Fruit fly (Drosophila melanogaster): ENCODE measurements around the gene Jasper.
A peak's percentile ranks its signal among the peaks of the same experiment; 100 is the strongest.

The Jasper gene

DNA sequence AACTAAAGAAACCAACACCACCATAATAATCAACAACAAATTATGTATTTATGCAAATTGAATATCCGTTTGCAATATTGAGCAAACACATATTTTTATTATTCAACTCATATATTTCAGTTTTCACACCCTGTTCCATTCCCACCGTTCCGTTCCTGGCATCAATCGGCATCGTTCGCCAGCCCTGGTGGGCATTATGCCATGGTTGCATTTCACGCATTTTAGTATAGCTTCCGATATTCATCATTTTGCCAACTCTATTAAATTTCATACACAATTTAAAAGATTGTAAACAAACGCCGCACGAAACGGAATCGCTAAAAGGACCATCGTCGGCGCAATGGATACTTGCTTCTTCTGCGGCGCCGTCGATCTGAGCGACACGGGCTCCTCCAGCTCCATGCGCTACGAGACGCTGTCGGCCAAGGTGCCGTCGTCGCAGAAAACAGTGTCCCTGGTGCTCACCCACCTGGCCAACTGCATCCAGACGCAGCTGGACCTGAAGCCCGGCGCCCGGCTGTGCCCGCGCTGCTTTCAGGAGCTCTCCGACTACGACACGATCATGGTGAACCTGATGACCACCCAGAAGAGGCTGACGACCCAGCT, 9.1 kb upstream of the Jasper start, which contains the start of gene Sry-delta (continued):
- TF ChIP-seq bab2 (GFP tag; optimal IDR thresholded peaks at IDR 0.05), result peak; percentile 84
- peak; percentile 79 for TF ChIP-seq CG9817 (tag; optimal IDR thresholded peaks at IDR 0.05)
- TF ChIP-seq Gug (GFP tag; IDR thresholded peaks at IDR 0.05), result peak; percentile 87; the same call in 3 of the 4 replicates
- no peak for TF ChIP-seq CG10959 (GFP tag; IDR thresholded peaks at IDR 0.05)
- peak; percentile 8; the same call in 1 of the 2 replicates for TF ChIP-seq CG10321 (GFP tag; IDR thresholded peaks at IDR 0.05)
- peak; percentile 77 for TF ChIP-seq Dref (GFP tag; IDR thresholded peaks at IDR 0.05)
- TF ChIP-seq Asciz (GFP tag; optimal IDR thresholded peaks at IDR 0.05), result no peak
- TF ChIP-seq CG33557 (GFP tag; optimal IDR thresholded peaks at IDR 0.05), result peak; percentile 52
- peak; percentile 84 for TF ChIP-seq Chrac-16 (GFP tag; optimal IDR thresholded peaks at IDR 0.05)
- TF ChIP-seq Nf-YA (GFP tag; IDR thresholded peaks at IDR 0.05), result peak; percentile 62; the same call in 1 of the 2 replicates
- TF ChIP-seq eyg (GFP tag; optimal IDR thresholded peaks at IDR 0.05), result peak; percentile 61
- TF ChIP-seq CG3163 (GFP tag; optimal IDR thresholded peaks at IDR 0.05), result peak; percentile 60
- TF ChIP-seq wdn (GFP tag; IDR thresholded peaks at IDR 0.05), result peak; percentile 56; the same call in 1 of the 2 replicates
- peak; percentile 85 for TF ChIP-seq CG7786 (GFP tag; optimal IDR thresholded peaks at IDR 0.05)
- peak; percentile 59; the same call in 2 of the 3 replicates for TF ChIP-seq CG14860 (GFP tag; IDR thresholded peaks at IDR 0.05; ENCODE audit: partially characterized antibody)
- TF ChIP-seq chinmo (GFP tag; IDR thresholded peaks at IDR 0.05; ENCODE audit: partially characterized antibody), result 0 out of 4 replicates have a peak, but pooled peaks have one; percentile 22
- TF ChIP-seq CG18262 (tag; optimal IDR thresholded peaks at IDR 0.05), result peak; percentile 63
- peak; percentile 23 for TF ChIP-seq wek (GFP tag; optimal IDR thresholded peaks at IDR 0.05)
- TF ChIP-seq CG8290 (GFP tag; optimal IDR thresholded peaks at IDR 0.05), result peak; percentile 72
- peak in 1 of 2 experiments; percentile 37 for TF ChIP-seq CG8290 (tag; optimal IDR thresholded peaks at IDR 0.05)
- no peak for TF ChIP-seq Dip2 (GFP tag; IDR thresholded peaks at IDR 0.05)
- TF ChIP-seq CG7963 (GFP tag; IDR thresholded peaks at IDR 0.05; ENCODE audit: partially characterized antibody), result no peak
- 0 out of 3 replicates have a peak, but pooled peaks have one; percentile 49 for TF ChIP-seq CG3726 (GFP tag; IDR thresholded peaks at IDR 0.05)
- peak; percentile 68; the same call in 1 of the 2 replicates for TF ChIP-seq Xrp1 (GFP tag; IDR thresholded peaks at IDR 0.05)
- TF ChIP-seq Aef1 (GFP tag; IDR thresholded peaks at IDR 0.05), result peak; percentile 75
- peak; percentile 84 for TF ChIP-seq CG17829 (tag; optimal IDR thresholded peaks at IDR 0.05)
- TF ChIP-seq zen (tag; optimal IDR thresholded peaks at IDR 0.05), result peak; percentile 80
- TF ChIP-seq Hsf (GFP tag; optimal IDR thresholded peaks at IDR 0.05), result peak; percentile 87
- peak; percentile 91 for TF ChIP-seq Xbp1 (GFP tag; optimal IDR thresholded peaks at IDR 0.05)
- no peak for TF ChIP-seq CG11093 (GFP tag; IDR thresholded peaks at IDR 0.05)
- TF ChIP-seq caup (GFP tag; optimal IDR thresholded peaks at IDR 0.05; ENCODE audit: severe bottlenecking), result no peak
- peak; percentile 93 for TF ChIP-seq CG14667 (GFP tag; IDR thresholded peaks at IDR 0.05)
- peak; percentile 81 for TF ChIP-seq fu2 (GFP tag; optimal IDR thresholded peaks at IDR 0.05)
- peak; percentile 68 for TF ChIP-seq Hr3 (GFP tag; optimal IDR thresholded peaks at IDR 0.05)
- no peak for TF ChIP-seq Usf (GFP tag; optimal IDR thresholded peaks at IDR 0.05)
- TF ChIP-seq CG2129 (GFP tag; IDR thresholded peaks at IDR 0.05; ENCODE audit: partially characterized antibody), result peak; percentile 56
- TF ChIP-seq lmd (GFP tag; IDR thresholded peaks at IDR 0.05), result peak; percentile 62; the same call in 1 of the 2 replicates
- TF ChIP-seq Eip74EF (GFP tag; optimal IDR thresholded peaks at IDR 0.05), result no peak
- TF ChIP-seq ase (GFP tag; IDR thresholded peaks at IDR 0.05), result peak; percentile 69; the same call in 2 of the 3 replicates
- TF ChIP-seq TFAM (GFP tag; optimal IDR thresholded peaks at IDR 0.05), result peak; percentile 13
- peak; percentile 46; the same call in 2 of the 3 replicates for TF ChIP-seq vnd (GFP tag; IDR thresholded peaks at IDR 0.05; ENCODE audit: partially characterized antibody)
- TF ChIP-seq NC2α (GFP tag; optimal IDR thresholded peaks at IDR 0.05), result peak; percentile 69
- TF ChIP-seq Myb (GFP tag; optimal IDR thresholded peaks at IDR 0.05), result peak; percentile 70
- peak; percentile 46 for TF ChIP-seq ap (GFP tag; IDR thresholded peaks at IDR 0.05)
- TF ChIP-seq nau (GFP tag; optimal IDR thresholded peaks at IDR 0.05), result no peak
- TF ChIP-seq CG6813 (GFP tag; optimal IDR thresholded peaks at IDR 0.05), result peak; percentile 26
- TF ChIP-seq eve (GFP tag; optimal IDR thresholded peaks at IDR 0.05), result no peak
- peak; percentile 81 for TF ChIP-seq CG8924 (tag; optimal IDR thresholded peaks at IDR 0.05)
- peak; percentile 80 for TF ChIP-seq Max (GFP tag; optimal IDR thresholded peaks at IDR 0.05)
